Fruit fly (Drosophila melanogaster): ENCODE data around the gene yl.

The yl gene

DNA sequence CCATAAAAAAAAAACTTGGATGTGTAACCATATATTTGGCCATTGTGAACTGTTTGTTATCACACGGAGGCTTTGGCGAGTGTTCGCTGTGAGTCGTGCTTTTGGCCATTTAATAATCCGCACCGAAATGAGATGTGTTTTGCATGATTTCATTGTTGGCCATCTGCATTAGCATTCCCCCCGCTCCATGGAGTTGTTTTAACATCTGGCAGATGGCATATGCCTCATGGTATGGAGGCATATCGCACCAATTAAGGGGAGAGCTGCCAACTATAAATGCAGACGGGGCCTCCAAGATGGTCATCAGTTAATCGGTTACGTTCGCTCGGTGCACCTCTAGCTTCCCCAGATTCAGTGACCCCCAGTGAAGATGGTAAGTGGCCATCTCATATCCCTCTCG is 12.3 kb upstream of the yl start, which contains the start of gene CG11584:
TSS of gene CG11584 (plus strand) at position 301 of the 400 bp plus-strand sequence.
- TF ChIP-seq sv (GFP tag; optimal IDR thresholded peaks at IDR 0.05) (no peak), Abd-B (GFP tag; optimal IDR thresholded peaks at IDR 0.05) (no peak), lola (GFP tag; optimal IDR thresholded peaks at IDR 0.05) (no peak), woc (GFP tag; optimal IDR thresholded peaks at IDR 0.05) (no peak), brk (GFP tag; optimal IDR thresholded peaks at IDR 0.05) (no peak), Mio (GFP tag; optimal IDR thresholded peaks at IDR 0.05) (no peak), pan (optimal IDR thresholded peaks at IDR 0.05) (no peak), jim (GFP tag; optimal IDR thresholded peaks at IDR 0.05) (no peak), OdsH (GFP tag; optimal IDR thresholded peaks at IDR 0.05) (no peak), dmrt93B (GFP tag; optimal IDR thresholded peaks at IDR 0.05) (no peak), foxo (GFP tag; optimal IDR thresholded peaks at IDR 0.05) (no peak), br (GFP tag; optimal IDR thresholded peaks at IDR 0.05) (no peak), HLH106 (tag; optimal IDR thresholded peaks at IDR 0.05) (no peak), Hr83 (GFP tag; optimal IDR thresholded peaks at IDR 0.05; ENCODE audit: poor library complexity, severe bottlenecking) (no peak), h (GFP tag; optimal IDR thresholded peaks at IDR 0.05) (no peak), tai (GFP tag; optimal IDR thresholded peaks at IDR 0.05) (no peak)

DNA sequence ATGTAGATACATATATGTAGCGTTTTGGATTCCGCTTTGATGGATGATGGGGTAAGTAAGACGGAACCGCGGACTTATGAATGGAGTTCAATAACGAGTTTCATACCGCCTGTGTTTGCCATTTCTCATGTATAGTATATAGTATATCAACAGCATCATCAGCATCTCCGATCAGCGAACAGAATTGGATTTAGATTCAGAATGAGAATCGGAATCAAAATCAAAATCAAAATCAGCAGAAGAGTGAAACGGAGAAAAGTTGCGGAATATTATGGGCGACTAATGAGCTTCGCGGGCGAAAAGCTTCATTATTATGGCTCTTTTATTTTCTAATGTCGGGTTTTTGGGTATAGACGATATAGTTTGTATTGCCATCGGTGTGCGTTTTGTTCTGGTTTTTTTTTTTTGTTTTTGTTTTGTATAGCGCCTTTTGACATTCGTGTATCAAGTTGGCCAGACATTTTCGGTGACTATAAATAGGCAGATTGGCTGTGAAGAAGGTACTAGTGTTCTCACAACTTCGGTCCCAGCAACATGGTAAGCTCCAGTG is 8.9 kb upstream of the yl start, which contains the start of gene CG32603:
TSS of gene CG32603 (plus strand) at position 500 of the 550 bp plus-strand sequence.
- TF ChIP-seq Hnf4 (GFP tag; optimal IDR thresholded peaks at IDR 0.05) (no peak), Rel (GFP tag; optimal IDR thresholded peaks at IDR 0.05) (no peak), Rel (tag; optimal IDR thresholded peaks at IDR 0.05) (no peak)

DNA sequence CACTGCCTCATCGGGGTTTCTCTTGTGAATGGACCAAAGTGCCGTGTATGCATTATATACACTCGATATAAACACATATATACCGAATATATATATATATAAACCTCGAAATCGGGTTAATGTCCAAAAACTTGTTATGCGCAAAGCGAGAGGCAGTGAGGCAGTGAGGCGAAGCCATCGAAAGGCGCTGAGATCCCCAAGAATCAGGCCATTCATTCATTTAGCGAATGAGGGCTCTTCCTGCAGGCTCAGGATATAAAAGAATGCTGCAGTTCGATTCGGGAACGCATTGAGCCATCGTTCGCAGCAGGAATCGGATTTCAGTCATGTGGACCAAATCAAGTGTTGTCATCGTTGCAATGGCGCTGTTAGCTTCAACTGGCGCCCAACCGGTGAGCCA is 6.1 kb upstream of the yl start, which contains the start of gene CG12481:
TSS of gene CG12481 (plus strand) at position 301 of the 400 bp plus-strand sequence.
- TF ChIP-seq GATAd (GFP tag; optimal IDR thresholded peaks at IDR 0.05): no peak
- TF ChIP-seq rgr (GFP tag; optimal IDR thresholded peaks at IDR 0.05): no peak
- TF ChIP-seq Mio (GFP tag; optimal IDR thresholded peaks at IDR 0.05): no peak
- no peak for TF ChIP-seq woc (GFP tag; optimal IDR thresholded peaks at IDR 0.05)
- no peak for TF ChIP-seq Rel (GFP tag; optimal IDR thresholded peaks at IDR 0.05)
- no peak for TF ChIP-seq Rel (tag; optimal IDR thresholded peaks at IDR 0.05)
- no peak for TF ChIP-seq psq (GFP tag; optimal IDR thresholded peaks at IDR 0.05)
- TF ChIP-seq Hr83 (GFP tag; optimal IDR thresholded peaks at IDR 0.05; ENCODE audit: poor library complexity, severe bottlenecking): no peak
- no peak for TF ChIP-seq usp (GFP tag; optimal IDR thresholded peaks at IDR 0.05)
- no peak for TF ChIP-seq tai (GFP tag; optimal IDR thresholded peaks at IDR 0.05)
- TF ChIP-seq pan (optimal IDR thresholded peaks at IDR 0.05): no peak
- TF ChIP-seq dsf (GFP tag; optimal IDR thresholded peaks at IDR 0.05; ENCODE audit: borderline replicate concordance): no peak
- no peak for TF ChIP-seq jim (GFP tag; optimal IDR thresholded peaks at IDR 0.05)

DNA sequence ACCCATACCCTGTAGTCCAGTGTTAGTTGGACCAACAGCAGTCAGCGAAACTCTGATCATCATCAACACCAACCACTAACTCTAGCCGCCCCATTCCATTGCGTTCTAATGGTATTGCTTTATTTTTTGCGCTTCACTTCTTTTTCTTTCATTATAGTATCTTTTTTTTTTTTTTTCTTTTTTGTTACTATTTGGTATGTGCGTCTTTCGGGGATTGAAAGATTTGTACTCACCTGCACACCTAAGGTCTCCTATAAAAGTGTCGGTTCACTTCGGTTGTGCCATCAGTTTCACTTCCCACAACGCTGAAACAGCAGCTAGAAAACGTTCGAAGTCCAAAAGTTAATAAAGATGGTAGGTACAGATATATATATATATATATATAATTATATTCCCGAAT is 3.8 kb upstream of the yl start, which contains the start of gene CG11585:
TSS of gene CG11585 (plus strand) at position 301 of the 400 bp plus-strand sequence.
- TF ChIP-seq Rel (GFP tag; optimal IDR thresholded peaks at IDR 0.05) (no peak), Rel (tag; optimal IDR thresholded peaks at IDR 0.05) (no peak), sv (GFP tag; optimal IDR thresholded peaks at IDR 0.05) (no peak), Abd-B (GFP tag; optimal IDR thresholded peaks at IDR 0.05) (no peak), Sp1 (GFP tag; optimal IDR thresholded peaks at IDR 0.05) (no peak), fru (GFP tag; optimal IDR thresholded peaks at IDR 0.05) (no peak), psq (GFP tag; optimal IDR thresholded peaks at IDR 0.05) (no peak), HLH106 (tag; optimal IDR thresholded peaks at IDR 0.05) (no peak), woc (GFP tag; optimal IDR thresholded peaks at IDR 0.05) (no peak), h (GFP tag; optimal IDR thresholded peaks at IDR 0.05) (no peak), Hnf4 (GFP tag; optimal IDR thresholded peaks at IDR 0.05) (no peak), Mio (GFP tag; optimal IDR thresholded peaks at IDR 0.05) (no peak), dl (GFP tag; optimal IDR thresholded peaks at IDR 0.05; ENCODE audit: insufficient read depth in 1 of 2, partially characterized antibody in 2 of 2) (no peak), rgr (GFP tag; optimal IDR thresholded peaks at IDR 0.05) (no peak), usp (GFP tag; optimal IDR thresholded peaks at IDR 0.05) (no peak), N (GFP tag; optimal IDR thresholded peaks at IDR 0.05) (no peak), br (GFP tag; optimal IDR thresholded peaks at IDR 0.05) (no peak), Dif (GFP tag; optimal IDR thresholded peaks at IDR 0.05; ENCODE audit: partially characterized antibody) (no peak)

DNA sequence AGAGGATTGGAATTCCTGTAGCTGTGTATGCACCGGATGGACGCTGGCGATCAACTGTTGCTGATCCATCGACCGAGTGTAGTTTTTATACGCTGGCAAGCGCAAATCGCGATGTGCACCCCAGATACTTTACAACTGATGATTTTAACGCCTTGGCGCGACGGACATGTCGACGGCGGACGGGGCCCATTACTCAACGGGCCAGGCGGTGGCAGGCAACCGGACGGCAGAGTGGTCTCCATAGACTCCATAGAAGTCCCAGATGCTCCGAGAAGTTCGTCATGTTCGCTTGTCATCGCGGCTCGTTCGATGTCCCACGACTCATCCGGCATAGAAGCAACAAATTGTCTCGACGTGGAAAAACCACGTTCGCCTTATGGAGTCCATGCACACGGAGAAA is 1.1 kb upstream of the yl start, which contains the start of gene CG13403:
TSS of gene CG13403 (minus strand) at position 101 of the 400 bp plus-strand sequence.
- TF ChIP-seq dl (GFP tag; optimal IDR thresholded peaks at IDR 0.05; ENCODE audit: insufficient read depth in 1 of 2, partially characterized antibody in 2 of 2) (no peak), usp (GFP tag; optimal IDR thresholded peaks at IDR 0.05) (no peak), Dfd (GFP tag; optimal IDR thresholded peaks at IDR 0.05) (no peak), lola (GFP tag; optimal IDR thresholded peaks at IDR 0.05) (no peak), Sp1 (GFP tag; optimal IDR thresholded peaks at IDR 0.05) (no peak), Vsx2 (GFP tag; optimal IDR thresholded peaks at IDR 0.05; ENCODE audit: partially characterized antibody) (no peak), pan (optimal IDR thresholded peaks at IDR 0.05) (no peak), CG32264 (GFP tag; optimal IDR thresholded peaks at IDR 0.05) (no peak), dsf (GFP tag; optimal IDR thresholded peaks at IDR 0.05; ENCODE audit: borderline replicate concordance) (no peak), Hnf4 (GFP tag; optimal IDR thresholded peaks at IDR 0.05) (no peak), woc (GFP tag; optimal IDR thresholded peaks at IDR 0.05) (no peak), foxo (GFP tag; optimal IDR thresholded peaks at IDR 0.05) (no peak), Dif (GFP tag; optimal IDR thresholded peaks at IDR 0.05; ENCODE audit: partially characterized antibody) (no peak), CG9705 (GFP tag; optimal IDR thresholded peaks at IDR 0.05) (no peak), N (GFP tag; optimal IDR thresholded peaks at IDR 0.05) (no peak), OdsH (GFP tag; optimal IDR thresholded peaks at IDR 0.05) (no peak), GATAd (GFP tag; optimal IDR thresholded peaks at IDR 0.05) (no peak), Abd-B (GFP tag; optimal IDR thresholded peaks at IDR 0.05) (no peak)

Measured in whole organism, wandering third instar larva.